Worm (Caenorhabditis elegans) whole organism, late embryonic: ENCODE results near the gene vha-2.
A peak's percentile ranks its signal among the peaks of the same experiment; 100 is the strongest.

ENCODE experiments used
- C38D4.7 ChIP-seq: fragments of 200-800 bp; sonication (Bioruptor generic); optimal IDR thresholded peaks from 2 replicates; lab custom pipeline; 2018; ENCODE audit warnings: mild to moderate bottlenecking, missing genetic modification characterization, moderate library complexity, missing compliant biosample characterization
- F13H6.1 ChIP-seq: sonication (generic microtip); optimal IDR thresholded peaks from 2 replicates; lab custom pipeline; 2016; ENCODE audit warnings: missing genetic modification characterization, missing compliant biosample characterization
- Y22D7AL.16 ChIP-seq: sonication (generic microtip); optimal IDR thresholded peaks from 2 replicates; lab custom pipeline; 2016; ENCODE audit warnings: missing genetic modification characterization, missing compliant biosample characterization
- ahr-1 ChIP-seq: sonication (generic microtip); optimal IDR thresholded peaks from 2 replicates; lab custom pipeline; 2016; ENCODE audit warnings: missing genetic modification characterization, missing compliant biosample characterization
- ceh-14 ChIP-seq: sonication (generic microtip); optimal IDR thresholded peaks from 2 replicates; lab custom pipeline; 2016; ENCODE audit warnings: missing genotype, missing genetic modification characterization, missing compliant biosample characterization
- ceh-18 ChIP-seq: sonication (generic microtip); optimal IDR thresholded peaks from 2 replicates; lab custom pipeline; 2016; ENCODE audit warnings: missing genetic modification characterization, missing compliant biosample characterization
- ceh-19 ChIP-seq: fragments of 200-800 bp; sonication (Bioruptor generic); optimal IDR thresholded peaks from 2 replicates; lab custom pipeline; 2018; ENCODE audit warnings: mild to moderate bottlenecking, missing genetic modification characterization, missing compliant biosample characterization
- ceh-2 ChIP-seq: sonication (generic microtip); optimal IDR thresholded peaks from 2 replicates; lab custom pipeline; 2016; ENCODE audit warnings: missing genotype, missing genetic modification characterization, missing compliant biosample characterization
- ceh-22 ChIP-seq: sonication (generic microtip); optimal IDR thresholded peaks from 2 replicates; lab custom pipeline; 2017; ENCODE audit warnings: missing biosample characterization, missing genetic modification characterization
- ceh-24 ChIP-seq: sonication (generic microtip); optimal IDR thresholded peaks from 2 replicates; lab custom pipeline; 2016; ENCODE audit warnings: mild to moderate bottlenecking, missing genetic modification characterization, missing compliant biosample characterization
- ceh-31 ChIP-seq: sonication (generic microtip); optimal IDR thresholded peaks from 2 replicates; lab custom pipeline; 2016; ENCODE audit warnings: missing genetic modification characterization, missing compliant biosample characterization
- ceh-34 ChIP-seq: sonication (generic microtip); optimal IDR thresholded peaks from 2 replicates; lab custom pipeline; 2016; ENCODE audit warnings: mild to moderate bottlenecking, missing genetic modification characterization, missing compliant biosample characterization
- ceh-48 ChIP-seq: sonication (generic microtip); optimal IDR thresholded peaks from 2 replicates; lab custom pipeline; 2016; ENCODE audit warnings: missing genetic modification characterization, inconsistent platforms, missing compliant biosample characterization
- ceh-6 ChIP-seq: fragments of 200-800 bp; sonication (Bioruptor generic); optimal IDR thresholded peaks from 2 replicates; lab custom pipeline; 2018; ENCODE audit warnings: mild to moderate bottlenecking, missing genetic modification characterization, missing compliant biosample characterization
- ceh-9 ChIP-seq: sonication (generic microtip); optimal IDR thresholded peaks from 2 replicates; lab custom pipeline; 2016; ENCODE audit warnings: mild to moderate bottlenecking, missing genetic modification characterization, inconsistent platforms, missing compliant biosample characterization
- che-1 ChIP-seq: sonication (generic microtip); optimal IDR thresholded peaks from 2 replicates; lab custom pipeline; 2016; ENCODE audit warnings: mild to moderate bottlenecking, missing genetic modification characterization, missing compliant biosample characterization
- dmd-4 ChIP-seq: sonication (generic microtip); optimal IDR thresholded peaks from 2 replicates; lab custom pipeline; 2016; ENCODE audit warnings: borderline replicate concordance, missing genetic modification characterization, missing compliant biosample characterization
- dve-1 ChIP-seq: sonication (generic microtip); optimal IDR thresholded peaks from 2 replicates; lab custom pipeline; 2017; ENCODE audit warnings: antibody characterized with exemption, mild to moderate bottlenecking, missing genetic modification characterization, missing compliant biosample characterization
- elt-2 ChIP-seq: sonication (generic microtip); optimal IDR thresholded peaks from 2 replicates; lab custom pipeline; 2016; ENCODE audit warnings: missing genetic modification reagents, missing genetic modification characterization, missing compliant biosample characterization
- elt-4 ChIP-seq: sonication (generic microtip); optimal IDR thresholded peaks from 2 replicates; lab custom pipeline; 2016; ENCODE audit warnings: missing genetic modification characterization, missing compliant biosample characterization
- eyg-1 ChIP-seq: sonication (generic microtip); optimal IDR thresholded peaks from 2 replicates; lab custom pipeline; 2016; ENCODE audit warnings: missing genotype, missing genetic modification characterization, missing compliant biosample characterization
- fkh-10 ChIP-seq: fragments of 150-350 bp; optimal IDR thresholded peaks from 2 replicates; lab custom pipeline; 2014; ENCODE audit warnings: missing biosample characterization, missing genetic modification reagents, missing genetic modification characterization
- fkh-6 ChIP-seq: sonication (generic microtip); optimal IDR thresholded peaks from 2 replicates; lab custom pipeline; 2016; ENCODE audit warnings: missing genetic modification characterization, missing compliant biosample characterization
- gmeb-2 ChIP-seq: sonication (generic microtip); optimal IDR thresholded peaks from 2 replicates; lab custom pipeline; 2016; ENCODE audit warnings: missing genetic modification characterization, inconsistent platforms, missing compliant biosample characterization
- hlh-15 ChIP-seq: sonication (generic microtip); optimal IDR thresholded peaks from 2 replicates; lab custom pipeline; 2016; ENCODE audit warnings: missing genetic modification characterization, missing compliant biosample characterization
- hlh-30 ChIP-seq: sonication (generic microtip); optimal IDR thresholded peaks from 2 replicates; lab custom pipeline; 2017; ENCODE audit warnings: antibody characterized with exemption, missing genetic modification characterization, missing compliant biosample characterization; ENCODE audit not compliant: insufficient read depth
- hlh-6 ChIP-seq: sonication (generic microtip); optimal IDR thresholded peaks from 2 replicates; lab custom pipeline; 2016; ENCODE audit warnings: missing genotype, missing genetic modification characterization, missing compliant biosample characterization
- hlh-8 ChIP-seq: sonication (generic microtip); optimal IDR thresholded peaks from 2 replicates; lab custom pipeline; 2016; ENCODE audit warnings: missing genotype, missing genetic modification characterization, missing compliant biosample characterization
- lim-6 ChIP-seq: sonication (generic microtip); optimal IDR thresholded peaks from 2 replicates; lab custom pipeline; 2016; ENCODE audit warnings: missing genetic modification characterization, missing compliant biosample characterization
- lin-11 ChIP-seq: fragments of 200-800 bp; sonication (Bioruptor generic); optimal IDR thresholded peaks from 2 replicates; lab custom pipeline; 2018; ENCODE audit warnings: mild to moderate bottlenecking, missing genetic modification characterization, missing compliant biosample characterization
- madf-2 ChIP-seq: sonication (generic microtip); optimal IDR thresholded peaks from 2 replicates; lab custom pipeline; 2017; ENCODE audit warnings: missing genetic modification characterization, missing compliant biosample characterization
- nfya-1 ChIP-seq: sonication (generic microtip); optimal IDR thresholded peaks from 2 replicates; lab custom pipeline; 2017; ENCODE audit warnings: missing genetic modification characterization, mild to moderate bottlenecking, missing compliant biosample characterization, antibody characterized with exemption, moderate library complexity
- nhr-11 ChIP-seq: fragments of 150-350 bp; optimal IDR thresholded peaks from 2 replicates; lab custom pipeline; 2014; ENCODE audit warnings: missing biosample characterization, missing genetic modification characterization
- npax-4 ChIP-seq: sonication (generic microtip); optimal IDR thresholded peaks from 2 replicates; lab custom pipeline; 2016; ENCODE audit warnings: missing genetic modification characterization, missing compliant biosample characterization
- odd-2 ChIP-seq: sonication (generic microtip); optimal IDR thresholded peaks from 2 replicates; lab custom pipeline; 2017; ENCODE audit warnings: antibody characterized with exemption, mild to moderate bottlenecking, missing genetic modification characterization, missing compliant biosample characterization
- pat-9 ChIP-seq: fragments of 200-800 bp; sonication (Bioruptor generic); optimal IDR thresholded peaks from 2 replicates; lab custom pipeline; 2018; ENCODE audit warnings: mild to moderate bottlenecking, missing genetic modification characterization, moderate library complexity, missing compliant biosample characterization
- pha-2 ChIP-seq: sonication (generic microtip); optimal IDR thresholded peaks from 2 replicates; lab custom pipeline; 2017; ENCODE audit warnings: mild to moderate bottlenecking, missing genetic modification characterization, missing compliant biosample characterization
- pha-4 ChIP-seq: fragments of 150-350 bp; optimal IDR thresholded peaks from 2 replicates; lab custom pipeline; 2018; ENCODE audit warnings: missing biosample characterization, missing genetic modification reagents, missing genetic modification characterization
- pqm-1 ChIP-seq: sonication (generic microtip); optimal IDR thresholded peaks from 2 replicates; lab custom pipeline; 2016; ENCODE audit warnings: missing genetic modification characterization, missing compliant biosample characterization
- pros-1 ChIP-seq: fragments of 150-350 bp; optimal IDR thresholded peaks from 2 replicates; lab custom pipeline; 2014; ENCODE audit warnings: missing biosample characterization, missing genetic modification reagents, missing genetic modification characterization
- ref-2 ChIP-seq: sonication (generic microtip); optimal IDR thresholded peaks from 2 replicates; lab custom pipeline; 2016; ENCODE audit warnings: missing genetic modification characterization, missing compliant biosample characterization
- rnt-1 ChIP-seq: sonication (generic microtip); optimal IDR thresholded peaks from 2 replicates; lab custom pipeline; 2016; ENCODE audit warnings: missing genetic modification characterization, missing compliant biosample characterization
- sdc-2 ChIP-seq: sonication (generic microtip); optimal IDR thresholded peaks from 2 replicates; lab custom pipeline; 2016; ENCODE audit warnings: missing genotype, missing genetic modification characterization, missing compliant biosample characterization
- syd-9 ChIP-seq: sonication (generic microtip); optimal IDR thresholded peaks from 2 replicates; lab custom pipeline; 2016; ENCODE audit warnings: mild to moderate bottlenecking, missing genetic modification characterization, moderate library complexity, missing compliant biosample characterization
- tbx-2 ChIP-seq: sonication (generic microtip); optimal IDR thresholded peaks from 2 replicates; lab custom pipeline; 2016; ENCODE audit warnings: missing genetic modification characterization, missing compliant biosample characterization
- ttx-3 ChIP-seq: sonication (generic microtip); optimal IDR thresholded peaks from 2 replicates; lab custom pipeline; 2016; ENCODE audit warnings: missing genetic modification reagents, missing genetic modification characterization, missing compliant biosample characterization
- zip-5 ChIP-seq: sonication (generic microtip); optimal IDR thresholded peaks from 2 replicates; lab custom pipeline; 2016; ENCODE audit warnings: missing genetic modification characterization, missing compliant biosample characterization
- ztf-16 ChIP-seq: sonication (generic microtip); optimal IDR thresholded peaks from 2 replicates; lab custom pipeline; 2017; ENCODE audit warnings: missing genetic modification characterization, missing compliant biosample characterization

vha-2 gene

ce11 chrIII:9808179-9808578 lies 26.2 kb downstream of the vha-2 start, which contains the start of gene gtap-2 (continued):
- TF ChIP-seq hlh-8 (tag; lab: Kevin White, UChicago) (peak; percentile 70), pqm-1 (tag; lab: Kevin White, UChicago) (no peak), ceh-19 (GFP tag; lab: Kevin White, UChicago) (no peak), syd-9 (tag; lab: Kevin White, UChicago) (no peak), ceh-2 (tag; lab: Kevin White, UChicago) (peak; percentile 65), eyg-1 (no peak), ceh-48 (no peak), odd-2 (tag; lab: Kevin White, UChicago) (no peak), ref-2 (no peak), dve-1 (no peak), che-1 (no peak), madf-2 (tag; lab: Kevin White, UChicago) (no peak), hlh-30 (tag; lab: Kevin White, UChicago) (no peak), F13H6.1 (no peak), npax-4 (tag; lab: Kevin White, UChicago) (no peak), sdc-2 (tag; lab: Kevin White, UChicago) (no peak), fkh-10 (GFP tag; lab: Kevin White, UChicago) (no peak), dmd-4 (no peak), pha-4 (tag; lab: Kevin White, UChicago) (no peak), ceh-24 (no peak), nhr-11 (no peak), tbx-2 (tag; lab: Kevin White, UChicago) (peak; percentile 77), lim-6 (tag; lab: Kevin White, UChicago) (no peak), pat-9 (tag; lab: Kevin White, UChicago) (no peak), ceh-6 (GFP tag; lab: Kevin White, UChicago) (no peak), elt-2 (tag; lab: Kevin White, UChicago) (peak; percentile 45), ceh-31 (peak; percentile 68), C38D4.7 (GFP tag; lab: Kevin White, UChicago) (no peak), pros-1 (no peak), fkh-6 (tag; lab: Kevin White, UChicago) (no peak), zip-5 (tag; lab: Kevin White, UChicago) (peak; percentile 73), lin-11 (tag; lab: Kevin White, UChicago) (no peak), rnt-1 (tag; lab: Kevin White, UChicago) (no peak), ceh-18 (tag; lab: Kevin White, UChicago) (no peak), ceh-34 (tag; lab: Kevin White, UChicago) (no peak), ahr-1 (tag; lab: Kevin White, UChicago) (no peak), ceh-14 (tag; lab: Kevin White, UChicago) (peak; percentile 5), hlh-6 (tag; lab: Kevin White, UChicago) (no peak), ceh-9 (tag; lab: Kevin White, UChicago) (no peak), gmeb-2 (tag; lab: Kevin White, UChicago) (no peak), nfya-1 (tag; lab: Kevin White, UChicago) (no peak), Y22D7AL.16 (tag; lab: Kevin White, UChicago) (no peak), ttx-3 (tag; lab: Kevin White, UChicago) (no peak), elt-4 (no peak), ztf-16 (tag; lab: Kevin White, UChicago) (no peak), hlh-15 (tag; lab: Kevin White, UChicago) (no peak), ceh-22 (tag; lab: Kevin White, UChicago) (no peak), pha-2 (no peak)
